Worm (Caenorhabditis elegans) whole organism, L4 larva: ENCODE results near the gene C10B5.1.

Experiments
- F10B5.3 ChIP-seq: sonication (generic microtip); optimal IDR thresholded peaks from 2 replicates; lab custom pipeline; 2016; ENCODE audit warnings: mild to moderate bottlenecking, missing genetic modification characterization, missing compliant biosample characterization
- R02D3.7 ChIP-seq: fragments of 150-350 bp; sonication (generic microtip); optimal IDR thresholded peaks from 3 replicates; lab custom pipeline; 2014; ENCODE audit warnings: missing biosample characterization, missing genetic modification characterization
- T20F7.1 ChIP-seq: fragments of 200-800 bp; sonication (Bioruptor generic); optimal IDR thresholded peaks from 2 replicates; lab custom pipeline; 2018; ENCODE audit warnings: mild to moderate bottlenecking, missing genetic modification characterization, missing compliant biosample characterization
- Y105C5A.15 ChIP-seq: fragments of 200-800 bp; sonication (Bioruptor generic); IDR thresholded peaks from 2 replicates; pipeline ENCODE4 v1.3.6; 2022; ENCODE audit warnings: missing genetic modification characterization, missing compliant biosample characterization
- fos-1 ChIP-seq: fragments of 150-350 bp; optimal IDR thresholded peaks from 2 replicates; lab custom pipeline; 2014; ENCODE audit warnings: missing biosample characterization, missing genetic modification characterization
- jun-1 ChIP-seq: fragments of 150-350 bp; optimal IDR thresholded peaks from 2 replicates; lab custom pipeline; 2014; ENCODE audit warnings: missing biosample characterization, missing genetic modification reagents, missing genetic modification characterization
- lin-13 ChIP-seq: fragments of 150-350 bp; optimal IDR thresholded peaks from 2 replicates; lab custom pipeline; 2014; ENCODE audit warnings: missing biosample characterization, missing genetic modification reagents, missing genetic modification characterization
- mep-1 ChIP-seq: fragments of 150-350 bp; sonication (generic microtip); optimal IDR thresholded peaks from 3 replicates; lab custom pipeline; 2014; ENCODE audit warnings: missing biosample characterization, missing genetic modification characterization
- nhr-237 ChIP-seq: sonication (generic microtip); optimal IDR thresholded peaks from 2 replicates; lab custom pipeline; 2017; ENCODE audit warnings: missing biosample characterization, missing genetic modification characterization
- zag-1 ChIP-seq: fragments of 150-350 bp; optimal IDR thresholded peaks from 2 replicates; lab custom pipeline; 2014; ENCODE audit warnings: missing biosample characterization, missing genetic modification characterization
- ztf-11 ChIP-seq: fragments of 150-350 bp; optimal IDR thresholded peaks from 2 replicates; lab custom pipeline; 2014; ENCODE audit warnings: missing biosample characterization, missing genetic modification characterization

ce11 chrV:8622314-8622713, 41.3 kb downstream of the C10B5.1 start, which contains the start of gene F41E6.1:
- TF ChIP-seq lin-13 (GFP tag; lab: Kevin White, UChicago) (no peak), fos-1 (tag; lab: Kevin White, UChicago) (no peak), jun-1 (no peak), R02D3.7 (tag; lab: Kevin White, UChicago) (no peak), nhr-237 (tag; lab: Kevin White, UChicago) (no peak), T20F7.1 (GFP tag; lab: Kevin White, UChicago) (no peak), zag-1 (tag; lab: Kevin White, UChicago) (no peak), Y105C5A.15 (GFP tag; lab: Robert Waterston, UW) (no peak), F10B5.3 (tag; lab: Kevin White, UChicago) (no peak), ztf-11 (tag; lab: Kevin White, UChicago) (no peak), mep-1 (tag; lab: Kevin White, UChicago) (no peak)
